Fruit fly (Drosophila melanogaster): ENCODE results near the gene CG7632.

Gene CG7632

dm6 chr3L:21267862-21268385 is 36.6 kb upstream of the CG7632 start, which contains the start of gene CG9391 (continued):
- peak in 1 of 2 experiments; percentile 80 for TF ChIP-seq insv (GFP tag; optimal IDR thresholded peaks at IDR 0.05)
- TF ChIP-seq lbe (GFP tag; optimal IDR thresholded peaks at IDR 0.05), result no peak
- no peak for TF ChIP-seq Scr (GFP tag; IDR thresholded peaks at IDR 0.05; ENCODE audit: partially characterized antibody)
- no peak for TF ChIP-seq zf30C (GFP tag; optimal IDR thresholded peaks at IDR 0.05)
- TF ChIP-seq CG3065 (GFP tag; optimal IDR thresholded peaks at IDR 0.05), result no peak
- peak; percentile 41 for TF ChIP-seq sens (GFP tag)
- no peak for TF ChIP-seq pan (optimal IDR thresholded peaks at IDR 0.05)
- TF ChIP-seq pan (GFP tag; optimal IDR thresholded peaks at IDR 0.05 in 1 of 2, IDR thresholded peaks at IDR 0.05 in 1 of 2), result no peak
- peak; percentile 68 for TF ChIP-seq gfzf (GFP tag; optimal IDR thresholded peaks at IDR 0.05)

- no peak for TF ChIP-seq Rfx (GFP tag; IDR thresholded peaks at IDR 0.05)
- TF ChIP-seq btn (GFP tag; optimal IDR thresholded peaks at IDR 0.05), result no peak
- TF ChIP-seq CG2889 (GFP tag; IDR thresholded peaks at IDR 0.05), result no peak
- TF ChIP-seq CG10321 (GFP tag; IDR thresholded peaks at IDR 0.05), result no peak
- no peak for TF ChIP-seq toy (GFP tag; IDR thresholded peaks at IDR 0.05)
- TF ChIP-seq nom (GFP tag; optimal IDR thresholded peaks at IDR 0.05), result no peak
- no peak for TF ChIP-seq yki (optimal IDR thresholded peaks at IDR 0.05)
- no peak for TF ChIP-seq CG6791 (GFP tag; IDR thresholded peaks at IDR 0.05; ENCODE audit: partially characterized antibody)
- no peak for TF ChIP-seq CG12659 (GFP tag; optimal IDR thresholded peaks at IDR 0.05)
- TF ChIP-seq CG8089 (GFP tag; optimal IDR thresholded peaks at IDR 0.05), result no peak
- no peak for TF ChIP-seq wdn (GFP tag; IDR thresholded peaks at IDR 0.05)
- no peak for TF ChIP-seq fu2 (GFP tag; optimal IDR thresholded peaks at IDR 0.05)
- TF ChIP-seq Blimp-1 (GFP tag; optimal IDR thresholded peaks at IDR 0.05), result no peak
- no peak for TF ChIP-seq CG13894 (tag; optimal IDR thresholded peaks at IDR 0.05)
- TF ChIP-seq CG8359 (GFP tag; optimal IDR thresholded peaks at IDR 0.05; ENCODE audit: borderline replicate concordance), result no peak
- no peak for TF ChIP-seq CG15514 (GFP tag; optimal IDR thresholded peaks at IDR 0.05)
- TF ChIP-seq Hr51 (GFP tag; optimal IDR thresholded peaks at IDR 0.05), result no peak
These were observed 34.0 kb upstream of the CG7632 start, which contains the start of gene CG9389 for dm6 chr3L:21270480-21270879. Gene CG9389 (minus strand): TSS chr3L:21270580.

- TF ChIP-seq ken (GFP tag; IDR thresholded peaks at IDR 0.05), result no peak
- peak; percentile 9 for TF ChIP-seq Med (GFP tag)
- no peak for TF ChIP-seq Bdp1 (GFP tag; optimal IDR thresholded peaks at IDR 0.05)
- no peak for TF ChIP-seq gsb (GFP tag; IDR thresholded peaks at IDR 0.05)
- TF ChIP-seq Gug (GFP tag; IDR thresholded peaks at IDR 0.05), result no peak
- TF ChIP-seq Ada2b (GFP tag; IDR thresholded peaks at IDR 0.05), result no peak
- no peak for TF ChIP-seq croc (GFP tag; conservative IDR thresholded peaks at IDR 0.05)
- TF ChIP-seq CG18476 (GFP tag; optimal IDR thresholded peaks at IDR 0.05), result no peak
- TF ChIP-seq ind (GFP tag; optimal IDR thresholded peaks at IDR 0.05), result no peak
- no peak for TF ChIP-seq bowl (GFP tag; IDR thresholded peaks at IDR 0.05)
- TF ChIP-seq Fer1 (GFP tag; optimal IDR thresholded peaks at IDR 0.05), result no peak
- TF ChIP-seq Ets65A (GFP tag), result peak; percentile 66
These were observed 31.0 kb upstream of the CG7632 start for dm6 chr3L:21273504-21273903.

dm6 chr3L:21275921-21276295 is 28.6 kb upstream of the CG7632 start:
- TF ChIP-seq CG12769 (tag; optimal IDR thresholded peaks at IDR 0.05) (peak; percentile 45), run (tag; optimal IDR thresholded peaks at IDR 0.05) (no peak), sug (tag; optimal IDR thresholded peaks at IDR 0.05) (peak; percentile 67), Hey (tag; optimal IDR thresholded peaks at IDR 0.05) (peak; percentile 59), pan (optimal IDR thresholded peaks at IDR 0.05) (no peak), pan (GFP tag; optimal IDR thresholded peaks at IDR 0.05 in 1 of 2, IDR thresholded peaks at IDR 0.05 in 1 of 2) (peak in 1 of 2 experiments; percentile 19), NC2β (GFP tag; optimal IDR thresholded peaks at IDR 0.05) (no peak), abd-A (tag; optimal IDR thresholded peaks at IDR 0.05) (peak; percentile 4), Med (GFP tag) (peak; percentile 65), CG34376 (GFP tag; optimal IDR thresholded peaks at IDR 0.05) (peak; percentile 61), al (GFP tag; IDR thresholded peaks at IDR 0.05) (no peak), cwo (GFP tag; optimal IDR thresholded peaks at IDR 0.05) (peak; percentile 96), grn (GFP tag; optimal IDR thresholded peaks at IDR 0.05) (peak; percentile 92), exex (tag; optimal IDR thresholded peaks at IDR 0.05) (peak; percentile 98)
